Worm (Caenorhabditis elegans) whole organism, early embryonic: ENCODE results near the gene F49H6.17.

Experiments
- B0310.2 ChIP-seq: sonication (generic microtip); optimal IDR thresholded peaks from 2 replicates; lab custom pipeline; 2016; ENCODE audit warnings: mild to moderate bottlenecking, missing genetic modification characterization, missing compliant biosample characterization
- F13C5.2 ChIP-seq: sonication (generic microtip); optimal IDR thresholded peaks from 2 replicates; lab custom pipeline; 2017; ENCODE audit warnings: mild to moderate bottlenecking, missing genetic modification characterization, inconsistent platforms, missing compliant biosample characterization
- ama-1 ChIP-seq: fragments of 150-350 bp; optimal IDR thresholded peaks from 2 replicates; lab custom pipeline; 2014
- ceh-36 ChIP-seq: sonication (generic microtip); optimal IDR thresholded peaks from 2 replicates; lab custom pipeline; 2016; ENCODE audit warnings: missing genetic modification characterization, inconsistent platforms, missing compliant biosample characterization
- flt-1 ChIP-seq: fragments of 200-800 bp; sonication (Bioruptor generic); IDR thresholded peaks from 2 replicates; pipeline ENCODE4 v1.3.6; 2022; ENCODE audit warnings: missing genetic modification characterization, missing compliant biosample characterization
- hmg-4 ChIP-seq: fragments of 200-800 bp; sonication (Bioruptor generic); optimal IDR thresholded peaks from 2 replicates; lab custom pipeline; 2018; ENCODE audit warnings: mild to moderate bottlenecking, missing genetic modification characterization, missing compliant biosample characterization
- pes-1 ChIP-seq: fragments of 200-800 bp; sonication (Bioruptor generic); IDR thresholded peaks from 2 replicates; pipeline ENCODE4 v1.3.6; 2022; ENCODE audit warnings: missing genetic modification reagents, missing genetic modification characterization, missing compliant biosample characterization
- scrt-1 ChIP-seq: fragments of 200-800 bp; sonication (Bioruptor generic); IDR thresholded peaks from 2 replicates; pipeline ENCODE4 v1.3.6; 2022; ENCODE audit warnings: missing genetic modification characterization, missing compliant biosample characterization
- tbx-11 ChIP-seq: fragments of 200-800 bp; sonication (Bioruptor generic); IDR thresholded peaks from 2 replicates; pipeline ENCODE4 v1.3.6; 2022; ENCODE audit warnings: missing genetic modification characterization, missing compliant biosample characterization
- tra-4 ChIP-seq: sonication (generic microtip); optimal IDR thresholded peaks from 2 replicates; lab custom pipeline; 2017; ENCODE audit warnings: missing genetic modification characterization, missing compliant biosample characterization

DNA sequence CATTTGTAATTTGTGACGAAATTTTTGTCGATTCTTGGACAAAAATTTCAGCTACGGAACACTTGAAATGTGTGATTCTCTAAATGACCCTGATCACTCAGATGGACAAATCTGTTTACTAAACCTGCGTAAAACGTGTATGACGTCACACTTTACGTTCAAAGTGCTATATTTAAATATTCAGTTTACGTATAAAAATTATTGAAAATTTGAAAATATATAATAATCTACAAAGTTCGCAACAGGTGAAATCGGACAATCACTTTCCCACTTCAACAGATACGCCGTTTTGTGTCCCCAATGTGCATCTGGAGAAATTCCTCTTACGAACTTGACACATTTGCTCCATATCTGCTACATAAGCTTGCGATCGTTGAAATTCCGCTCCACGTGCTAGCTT is 14.6 kb upstream of the F49H6.17 start, which contains the start of gene srh-131:
- TF ChIP-seq flt-1 (GFP tag; lab: Robert Waterston, UW) (no peak), scrt-1 (GFP tag; lab: Robert Waterston, UW) (no peak), F13C5.2 (no peak), tbx-11 (GFP tag; lab: Robert Waterston, UW) (no peak), tra-4 (tag; lab: Kevin White, UChicago) (no peak), B0310.2 (tag; lab: Kevin White, UChicago) (no peak), pes-1 (GFP tag; lab: Robert Waterston, UW) (no peak), ama-1 (lab: Kevin White, UChicago) (no peak), hmg-4 (GFP tag; lab: Kevin White, UChicago) (no peak), ceh-36 (tag; lab: Kevin White, UChicago) (no peak)
